Worm (Caenorhabditis elegans): ENCODE data around the gene rps-0.
"Not testable (repeated sequence)": the region's sequence is repeated elsewhere in the genome, so short reads cannot be mapped to it uniquely, and the experiment has no call there.

rps-0 gene

DNA sequence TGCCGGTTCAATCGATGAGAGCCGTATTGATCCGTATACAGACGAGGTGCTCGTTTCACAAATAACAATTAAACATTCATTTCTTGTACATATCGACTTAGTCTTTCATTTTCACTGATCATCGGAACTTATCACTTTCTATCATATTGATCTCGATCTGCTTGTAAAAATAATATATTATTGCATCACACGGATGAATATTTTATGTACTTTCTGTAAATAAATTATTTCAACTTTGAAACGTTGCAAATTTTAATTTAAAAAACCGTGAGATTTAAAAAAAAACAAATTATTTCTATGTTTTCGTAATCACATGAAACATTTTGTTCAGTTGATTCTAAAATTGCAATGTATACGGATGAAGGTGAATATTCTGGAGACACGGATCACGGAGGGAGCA is 11.2 kb downstream of the rps-0 start, which contains the start of gene twk-6:
TSS of gene twk-6 (plus strand) at position 301 of the 400 bp plus-strand sequence.
- TF ChIP-seq nhr-11 (tag; optimal IDR thresholded peaks at IDR 0.05); eyg-1 (tag; optimal IDR thresholded peaks at IDR 0.05); unc-3 (GFP tag; conservative IDR thresholded peaks at IDR 0.05); unc-3 (tag; optimal IDR thresholded peaks at IDR 0.05): not testable (repeated sequence)

DNA sequence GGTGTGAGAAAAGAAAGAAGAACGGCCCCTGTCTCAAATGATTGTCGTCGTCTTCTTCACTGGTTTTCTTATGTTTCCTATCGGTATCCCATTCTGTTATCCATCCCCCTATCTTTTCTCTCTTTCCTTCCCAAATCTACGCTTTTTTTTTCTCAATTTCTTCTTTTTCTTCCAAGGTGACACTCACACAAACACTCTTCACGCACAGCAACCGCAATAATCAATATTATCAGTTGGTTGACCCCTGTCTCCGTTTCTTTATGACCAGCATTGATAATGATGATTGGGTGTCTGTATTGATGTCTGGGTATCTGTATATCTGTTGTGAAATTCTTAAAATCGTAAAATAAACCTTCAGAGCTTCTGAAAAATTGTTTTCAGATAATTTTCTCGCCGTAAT is 13.0 kb downstream of the rps-0 start:
- TF ChIP-seq fkh-10 (GFP tag; optimal IDR thresholded peaks at IDR 0.05) (no peak), elt-2 (tag; optimal IDR thresholded peaks at IDR 0.05) (peak; percentile 27)

DNA sequence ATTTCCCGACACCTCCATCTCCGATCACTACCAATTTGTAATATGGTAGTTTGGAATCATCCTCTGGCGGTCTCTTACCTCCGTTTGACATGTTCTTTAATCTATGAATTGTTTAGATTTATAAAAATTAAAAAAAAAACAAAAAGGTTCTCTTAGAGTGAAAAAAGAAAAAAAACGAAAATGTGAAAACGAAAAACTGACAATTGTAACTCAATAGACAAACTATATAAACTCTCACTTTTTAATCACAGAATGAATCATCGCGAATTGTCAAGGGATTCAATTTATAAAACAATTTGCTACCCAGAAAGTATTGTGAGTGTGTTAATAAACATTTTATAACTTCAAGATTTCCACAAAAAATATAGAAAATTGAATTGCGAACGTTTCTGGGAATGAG is 13.9 kb downstream of the rps-0 start, which contains the start of gene ras-2:
TSS of gene ras-2 (minus strand) at position 101 of the 400 bp plus-strand sequence.
- no peak for TF ChIP-seq sox-2 (GFP tag; IDR thresholded peaks at IDR 0.05)
- TF ChIP-seq ceh-31 (tag; optimal IDR thresholded peaks at IDR 0.05) = no peak
- TF ChIP-seq pha-2 (tag; optimal IDR thresholded peaks at IDR 0.05) = no peak

DNA sequence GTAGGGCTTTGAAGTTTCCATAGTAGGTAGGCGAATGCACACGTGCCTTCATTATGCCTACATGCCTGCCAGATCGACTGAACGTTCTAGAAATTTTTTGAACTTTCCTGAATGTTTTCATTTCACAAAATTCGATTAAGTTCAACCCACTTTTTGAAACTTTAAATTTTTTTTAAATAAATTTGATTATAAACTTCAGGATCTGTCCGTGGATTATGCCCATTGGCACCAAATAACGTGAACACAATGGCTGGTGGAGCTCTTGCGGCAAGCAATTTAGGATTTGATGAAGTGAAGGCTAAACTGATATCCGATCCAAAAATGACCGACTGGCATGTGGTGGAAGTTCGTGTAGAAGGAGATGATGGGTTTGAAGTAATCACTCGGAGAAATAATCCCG is 18.4 kb downstream of the rps-0 start, which contains the start of gene F17C8.7:
TSS of gene F17C8.7 (plus strand) at position 301 of the 400 bp plus-strand sequence.
- TF ChIP-seq nhr-232 (tag; optimal IDR thresholded peaks at IDR 0.05) = no peak

DNA sequence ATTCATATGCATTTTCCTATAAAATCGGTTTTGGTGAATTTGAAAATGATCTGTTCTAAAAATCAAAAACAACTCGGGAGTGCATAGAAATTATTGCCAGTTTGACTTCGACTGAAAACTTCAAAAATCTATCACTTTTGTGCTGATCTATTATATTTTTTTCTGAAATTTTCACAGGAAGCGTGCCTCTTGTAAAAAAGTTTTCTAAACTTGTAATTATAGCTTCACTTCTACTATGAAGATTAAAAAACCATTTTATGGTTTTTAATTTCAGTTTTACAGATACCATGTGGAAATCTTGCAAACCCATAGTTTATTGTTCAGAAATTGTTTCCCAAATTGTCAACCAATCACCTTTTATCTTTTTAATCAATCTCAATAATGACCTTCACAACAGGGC is 19.8 kb downstream of the rps-0 start, which contains the start of gene F17C8.9:
TSS of gene F17C8.9 (plus strand) at position 301 of the 400 bp plus-strand sequence.
- TF ChIP-seq elt-2 (tag; optimal IDR thresholded peaks at IDR 0.05) (no peak), Y22D7AL.16 (tag; optimal IDR thresholded peaks at IDR 0.05) (no peak), ceh-45 (GFP tag; IDR thresholded peaks at IDR 0.05) (no peak), pros-1 (tag; optimal IDR thresholded peaks at IDR 0.05) (no peak), pax-1 (tag; optimal IDR thresholded peaks at IDR 0.05) (no peak), che-1 (tag; optimal IDR thresholded peaks at IDR 0.05) (no peak), ttx-3 (tag; optimal IDR thresholded peaks at IDR 0.05) (no peak), ets-4 (tag; optimal IDR thresholded peaks at IDR 0.05) (no peak), ahr-1 (tag; optimal IDR thresholded peaks at IDR 0.05) (no peak), K02D7.2 (tag; optimal IDR thresholded peaks at IDR 0.05) (no peak)

DNA sequence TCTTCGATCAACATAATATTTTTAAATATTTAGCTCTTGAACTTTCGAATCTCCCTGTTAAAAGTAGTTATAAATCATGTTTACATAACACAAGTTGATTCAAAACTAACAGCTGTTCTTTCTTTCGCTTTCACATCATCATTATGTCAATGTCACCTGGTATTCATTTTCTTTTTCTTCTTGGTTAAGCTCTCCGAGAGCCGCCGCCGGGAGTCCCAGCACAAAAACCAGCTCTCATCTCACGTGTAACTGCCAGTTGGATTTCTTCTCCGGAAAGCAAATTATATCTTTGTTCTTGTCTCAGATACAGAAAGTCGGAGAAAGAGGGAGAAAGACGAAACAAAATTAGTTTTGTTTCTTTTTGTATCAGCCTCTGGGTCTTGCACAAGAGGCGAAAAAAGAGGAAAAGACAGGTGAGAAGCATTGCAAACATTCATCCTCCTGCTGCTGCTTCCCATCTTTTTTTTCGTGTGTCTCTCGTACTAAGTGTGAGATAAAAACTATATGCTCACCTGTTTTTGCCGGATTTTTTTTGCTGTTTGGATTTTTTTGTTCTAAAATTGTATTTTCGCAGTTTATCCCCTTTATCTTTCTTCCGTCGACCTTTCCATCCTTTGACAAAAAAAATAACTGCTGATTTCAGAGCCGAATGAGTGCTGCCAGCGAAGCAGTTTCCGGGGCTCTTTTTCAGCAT is 22.4 kb downstream of the rps-0 start, which contains the start of gene F17C8.3:
TSS of gene F17C8.3 (plus strand) at position 644 of the 694 bp plus-strand sequence.
- TF ChIP-seq ceh-18 (tag; optimal IDR thresholded peaks at IDR 0.05) (peak; percentile 69), ztf-16 (tag; optimal IDR thresholded peaks at IDR 0.05) (no peak), pros-1 (tag; optimal IDR thresholded peaks at IDR 0.05) (no peak), ceh-9 (tag; optimal IDR thresholded peaks at IDR 0.05) (no peak)

DNA sequence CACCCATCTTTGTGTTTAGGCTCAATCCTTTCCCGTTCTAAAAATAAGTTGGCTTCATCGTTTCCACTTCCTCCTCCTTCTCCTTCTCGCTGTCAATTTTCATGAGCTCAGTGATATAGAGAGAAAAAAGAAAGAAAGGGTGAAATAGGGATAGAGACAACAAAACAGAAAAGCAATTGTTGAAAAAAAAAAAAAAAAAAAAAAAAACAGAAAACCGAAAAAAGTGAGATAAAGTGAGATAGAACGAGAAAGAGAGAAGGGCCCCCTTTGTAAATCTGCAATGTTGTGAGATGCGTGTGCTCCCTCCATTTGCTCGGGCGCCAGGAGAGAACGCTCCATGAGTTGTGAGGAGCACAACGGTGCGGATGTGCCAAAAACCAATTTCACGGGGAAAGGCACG is 29.9 kb downstream of the rps-0 start:
- peak; percentile 17 for TF ChIP-seq unc-42 (tag; optimal IDR thresholded peaks at IDR 0.05)
- TF ChIP-seq unc-86 (tag; optimal IDR thresholded peaks at IDR 0.05) = no peak
- no peak for TF ChIP-seq T23F11.4 (GFP tag; optimal IDR thresholded peaks at IDR 0.05)
- TF ChIP-seq ceh-18 (tag; optimal IDR thresholded peaks at IDR 0.05) = peak; percentile 14
- TF ChIP-seq pha-4 (tag; optimal IDR thresholded peaks at IDR 0.05) = no peak

DNA sequence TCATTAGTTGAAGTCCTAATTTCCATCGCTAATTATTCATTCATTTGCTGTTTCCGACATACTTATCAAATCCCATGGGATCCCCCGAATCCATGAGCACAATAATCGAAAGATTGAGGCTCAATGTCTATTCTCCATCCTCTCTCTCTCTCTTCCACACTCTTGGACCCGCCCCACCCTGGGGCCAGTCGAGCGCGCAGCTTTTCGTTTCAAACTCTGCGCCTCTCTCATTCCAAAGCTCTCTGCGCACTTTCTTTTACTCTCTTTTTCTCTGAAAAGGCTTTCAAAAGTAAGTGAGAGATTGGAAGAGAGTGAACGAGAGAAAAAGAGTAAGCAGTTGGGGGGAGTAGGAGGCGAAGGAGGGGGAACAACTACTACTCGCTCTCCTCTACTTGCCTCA is 32.1 kb downstream of the rps-0 start, which contains the start of gene acy-1:
TSS of gene acy-1 (plus strand) at position 346 of the 400 bp plus-strand sequence.
- TF ChIP-seq dve-1 (tag; optimal IDR thresholded peaks at IDR 0.05) = peak; percentile 61
- TF ChIP-seq ceh-6 (GFP tag; optimal IDR thresholded peaks at IDR 0.05) = no peak
- TF ChIP-seq unc-55 (GFP tag; optimal IDR thresholded peaks at IDR 0.05) = peak; percentile 90
- no peak for TF ChIP-seq nhr-232 (tag; optimal IDR thresholded peaks at IDR 0.05)
- TF ChIP-seq tbx-2 (tag; optimal IDR thresholded peaks at IDR 0.05) = peak; percentile 79
- TF ChIP-seq K09A11.1 (tag; optimal IDR thresholded peaks at IDR 0.05; ENCODE audit: insufficient read depth) = no peak
- no peak for TF ChIP-seq nhr-11 (tag; optimal IDR thresholded peaks at IDR 0.05)
- peak; percentile 25 for TF ChIP-seq sox-4 (tag; optimal IDR thresholded peaks at IDR 0.05)
- TF ChIP-seq pros-1 (tag; optimal IDR thresholded peaks at IDR 0.05) = no peak
- TF ChIP-seq ama-1 (optimal IDR thresholded peaks at IDR 0.05) = no peak
- TF ChIP-seq unc-86 (tag; optimal IDR thresholded peaks at IDR 0.05) = no peak
- TF ChIP-seq fkh-10 (GFP tag; optimal IDR thresholded peaks at IDR 0.05) = no peak
- peak; percentile 38 for TF ChIP-seq hlh-30 (tag; optimal IDR thresholded peaks at IDR 0.05; ENCODE audit: insufficient read depth)
- TF ChIP-seq ceh-19 (GFP tag; optimal IDR thresholded peaks at IDR 0.05) = peak; percentile 2
- TF ChIP-seq ceh-22 (tag; optimal IDR thresholded peaks at IDR 0.05) = no peak
- TF ChIP-seq sox-2 (GFP tag; IDR thresholded peaks at IDR 0.05) = no peak
- TF ChIP-seq unc-42 (tag; optimal IDR thresholded peaks at IDR 0.05) = peak; percentile 80
- no peak for TF ChIP-seq fax-1 (tag; optimal IDR thresholded peaks at IDR 0.05)
